Worm (Caenorhabditis elegans) whole organism, L2 larva: ENCODE data around the gene C38C6.3.

Experiments
- ama-1 ChIP-seq: fragments of 150-350 bp; optimal IDR thresholded peaks from 2 replicates; lab custom pipeline; 2018; ENCODE audit warnings: inconsistent platforms
- ceh-82 ChIP-seq: fragments of 150-350 bp; optimal IDR thresholded peaks from 2 replicates; lab custom pipeline; 2014; ENCODE audit warnings: missing biosample characterization, missing genetic modification characterization
- dmd-4 ChIP-seq: sonication (generic microtip); optimal IDR thresholded peaks from 2 replicates; lab custom pipeline; 2017; ENCODE audit warnings: missing biosample characterization, missing genetic modification characterization
- egl-27 ChIP-seq: sonication (generic microtip); optimal IDR thresholded peaks from 3 replicates; lab custom pipeline; 2017; ENCODE audit warnings: missing biosample characterization, missing genetic modification reagents, missing genetic modification characterization
- nhr-129 ChIP-seq: fragments of 150-350 bp; optimal IDR thresholded peaks from 2 replicates; lab custom pipeline; 2014; ENCODE audit warnings: missing biosample characterization, missing genetic modification characterization
- nhr-237 ChIP-seq: fragments of 150-350 bp; optimal IDR thresholded peaks from 2 replicates; lab custom pipeline; 2014; ENCODE audit warnings: missing biosample characterization, missing genetic modification characterization
- nhr-77 ChIP-seq: fragments of 150-350 bp; optimal IDR thresholded peaks from 2 replicates; lab custom pipeline; 2014; ENCODE audit warnings: missing biosample characterization, missing genetic modification characterization
- sem-4 ChIP-seq: fragments of 150-350 bp; optimal IDR thresholded peaks from 2 replicates; lab custom pipeline; 2014; ENCODE audit warnings: missing biosample characterization, missing genetic modification reagents, missing genetic modification characterization
- sma-3 ChIP-seq: sonication (generic microtip); optimal IDR thresholded peaks from 2 replicates; lab custom pipeline; 2016; ENCODE audit warnings: missing genetic modification reagents, missing genetic modification characterization, missing compliant biosample characterization

- TF ChIP-seq sem-4 (tag; lab: Kevin White, UChicago) (no peak), nhr-77 (no peak), sma-3 (GFP tag; lab: Kevin White, UChicago) (no peak), nhr-237 (tag; lab: Kevin White, UChicago) (no peak), ceh-82 (tag; lab: Kevin White, UChicago) (no peak), nhr-129 (no peak), dmd-4 (tag; lab: Kevin White, UChicago) (no peak), egl-27 (no peak), ama-1 (lab: Kevin White, UChicago) (no peak)
These were observed 27.9 kb upstream of the C38C6.3 start for ce11 chrII:14605026-14605425.
